Fruit fly (Drosophila melanogaster) whole organism, embryonic: ENCODE data around the gene cher.

Experiments used
- Hr39 ChIP-seq: fragments of >200 bp; optimal IDR thresholded peaks from 2 replicates; lab custom pipeline; 2017
- NK7.1 ChIP-seq: fragments of 200-800 bp; sonication (Bioruptor generic); optimal IDR thresholded peaks from 3 replicates; lab custom pipeline; 2016; ENCODE audit warnings: missing biosample characterization, missing genetic modification characterization
- ewg ChIP-seq: fragments of 200-800 bp; sonication (Bioruptor generic); optimal IDR thresholded peaks from 3 replicates; lab custom pipeline; 2017; ENCODE audit warnings: mild to moderate bottlenecking, missing biosample characterization, missing genetic modification reagents, missing genetic modification characterization
- phol ChIP-seq: fragments of 200-800 bp; sonication (Bioruptor generic); optimal IDR thresholded peaks from 3 replicates; lab custom pipeline; 2018; ENCODE audit warnings: missing biosample characterization, mild to moderate bottlenecking, missing genetic modification characterization, moderate library complexity

DNA sequence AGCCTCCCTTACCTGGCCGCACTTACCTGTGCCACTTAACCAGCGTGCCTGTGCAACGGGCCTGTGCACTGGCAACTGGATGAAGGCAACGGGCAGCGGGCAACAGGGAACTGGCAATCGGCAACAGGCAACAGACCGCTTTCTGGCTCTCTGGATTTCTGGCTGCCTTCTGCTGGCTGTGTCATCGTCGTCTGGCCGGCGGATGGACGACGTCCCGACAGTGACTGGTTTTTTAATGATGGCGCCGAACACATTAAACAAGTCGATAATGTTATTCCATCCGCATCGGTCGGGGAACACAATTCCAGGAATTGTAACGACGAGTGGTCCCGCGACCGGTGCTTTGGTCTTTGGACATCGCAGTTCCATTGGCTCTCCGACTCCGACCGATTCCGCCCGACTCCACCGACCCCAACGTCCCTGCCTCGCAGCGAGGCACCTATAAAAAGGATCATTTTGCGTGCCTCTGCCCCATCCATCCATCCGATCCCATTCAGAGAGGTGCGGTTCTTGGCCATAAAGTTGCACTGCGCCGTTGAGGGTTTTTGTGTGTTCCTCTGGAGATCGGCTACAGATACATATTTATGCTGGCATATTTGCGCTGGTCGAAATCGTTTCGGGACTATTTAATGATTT, 63.3 kb downstream of the cher start:
- no peak for TF ChIP-seq ewg (GFP tag; lab: Kevin White, UChicago)
- TF ChIP-seq Hr39 (lab: Kevin White, UChicago): no peak
- no peak for TF ChIP-seq NK7.1
- no peak for TF ChIP-seq phol
